Worm (Caenorhabditis elegans) whole organism, late embryonic: Measurements from ENCODE around the gene srr-6.

ENCODE experiments used
- C08G9.2 ChIP-seq: sonication (generic microtip); optimal IDR thresholded peaks from 2 replicates; lab custom pipeline; 2016; ENCODE audit warnings: mild to moderate bottlenecking, missing genetic modification characterization, moderate library complexity, missing compliant biosample characterization
- C38D4.7 ChIP-seq: fragments of 200-800 bp; sonication (Bioruptor generic); optimal IDR thresholded peaks from 2 replicates; lab custom pipeline; 2018; ENCODE audit warnings: mild to moderate bottlenecking, missing genetic modification characterization, moderate library complexity, missing compliant biosample characterization
- F13H6.1 ChIP-seq: sonication (generic microtip); optimal IDR thresholded peaks from 2 replicates; lab custom pipeline; 2016; ENCODE audit warnings: missing genetic modification characterization, missing compliant biosample characterization
- K02D7.2 ChIP-seq: sonication (generic microtip); optimal IDR thresholded peaks from 2 replicates; lab custom pipeline; 2017; ENCODE audit warnings: mild to moderate bottlenecking, missing genetic modification characterization, missing compliant biosample characterization
- K09A11.1 ChIP-seq: sonication (generic microtip); optimal IDR thresholded peaks from 2 replicates; lab custom pipeline; 2017; ENCODE audit warnings: antibody characterized with exemption, mild to moderate bottlenecking, missing genetic modification characterization, missing compliant biosample characterization; ENCODE audit not compliant: insufficient read depth
- T23F11.4 ChIP-seq: fragments of 200-800 bp; sonication (Bioruptor generic); optimal IDR thresholded peaks from 2 replicates; lab custom pipeline; 2018; ENCODE audit warnings: mild to moderate bottlenecking, missing genetic modification characterization, missing compliant biosample characterization
- ahr-1 ChIP-seq: sonication (generic microtip); optimal IDR thresholded peaks from 2 replicates; lab custom pipeline; 2016; ENCODE audit warnings: missing genetic modification characterization, missing compliant biosample characterization
- ama-1 ChIP-seq: fragments of 150-350 bp; optimal IDR thresholded peaks from 2 replicates; lab custom pipeline; 2014
- ceh-34 ChIP-seq: sonication (generic microtip); optimal IDR thresholded peaks from 2 replicates; lab custom pipeline; 2016; ENCODE audit warnings: mild to moderate bottlenecking, missing genetic modification characterization, missing compliant biosample characterization
- ceh-45 ChIP-seq: fragments of 200-800 bp; sonication (Bioruptor generic); IDR thresholded peaks from 2 replicates; pipeline ENCODE4 v1.3.6; 2022; ENCODE audit warnings: missing genetic modification reagents, missing genetic modification characterization, missing compliant biosample characterization
- ceh-6 ChIP-seq: fragments of 200-800 bp; sonication (Bioruptor generic); optimal IDR thresholded peaks from 2 replicates; lab custom pipeline; 2018; ENCODE audit warnings: mild to moderate bottlenecking, missing genetic modification characterization, missing compliant biosample characterization
- che-1 ChIP-seq: sonication (generic microtip); optimal IDR thresholded peaks from 2 replicates; lab custom pipeline; 2016; ENCODE audit warnings: mild to moderate bottlenecking, missing genetic modification characterization, missing compliant biosample characterization
- elt-2 ChIP-seq: sonication (generic microtip); optimal IDR thresholded peaks from 2 replicates; lab custom pipeline; 2016; ENCODE audit warnings: missing genetic modification reagents, missing genetic modification characterization, missing compliant biosample characterization
- elt-4 ChIP-seq: sonication (generic microtip); optimal IDR thresholded peaks from 2 replicates; lab custom pipeline; 2016; ENCODE audit warnings: missing genetic modification characterization, missing compliant biosample characterization
- ets-4 ChIP-seq: sonication (generic microtip); optimal IDR thresholded peaks from 2 replicates; lab custom pipeline; 2016; ENCODE audit warnings: missing genetic modification characterization, missing compliant biosample characterization
- fax-1 ChIP-seq: sonication (generic microtip); optimal IDR thresholded peaks from 2 replicates; lab custom pipeline; 2016; ENCODE audit warnings: missing genotype, missing genetic modification characterization, missing compliant biosample characterization
- fkh-10 ChIP-seq: fragments of 150-350 bp; optimal IDR thresholded peaks from 2 replicates; lab custom pipeline; 2014; ENCODE audit warnings: missing biosample characterization, missing genetic modification reagents, missing genetic modification characterization
- fkh-6 ChIP-seq: sonication (generic microtip); optimal IDR thresholded peaks from 2 replicates; lab custom pipeline; 2016; ENCODE audit warnings: missing genetic modification characterization, missing compliant biosample characterization
- gmeb-2 ChIP-seq: sonication (generic microtip); optimal IDR thresholded peaks from 2 replicates; lab custom pipeline; 2016; ENCODE audit warnings: missing genetic modification characterization, inconsistent platforms, missing compliant biosample characterization
- hlh-13 ChIP-seq: fragments of 200-800 bp; sonication (Bioruptor generic); optimal IDR thresholded peaks from 2 replicates; lab custom pipeline; 2018; ENCODE audit warnings: mild to moderate bottlenecking, missing genetic modification characterization, missing compliant biosample characterization
- hlh-6 ChIP-seq: sonication (generic microtip); optimal IDR thresholded peaks from 2 replicates; lab custom pipeline; 2016; ENCODE audit warnings: missing genotype, missing genetic modification characterization, missing compliant biosample characterization
- madf-2 ChIP-seq: sonication (generic microtip); optimal IDR thresholded peaks from 2 replicates; lab custom pipeline; 2017; ENCODE audit warnings: missing genetic modification characterization, missing compliant biosample characterization
- pag-3 ChIP-seq: sonication (generic microtip); optimal IDR thresholded peaks from 2 replicates; lab custom pipeline; 2016; ENCODE audit warnings: missing compliant biosample characterization, missing genetic modification characterization, borderline replicate concordance
- pax-1 ChIP-seq: fragments of 150-350 bp; optimal IDR thresholded peaks from 2 replicates; lab custom pipeline; 2014; ENCODE audit warnings: missing biosample characterization, missing genetic modification characterization
- pha-4 ChIP-seq: fragments of 150-350 bp; optimal IDR thresholded peaks from 2 replicates; lab custom pipeline; 2018; ENCODE audit warnings: missing biosample characterization, missing genetic modification reagents, missing genetic modification characterization
- pqm-1 ChIP-seq: sonication (generic microtip); optimal IDR thresholded peaks from 2 replicates; lab custom pipeline; 2016; ENCODE audit warnings: missing genetic modification characterization, missing compliant biosample characterization
- pros-1 ChIP-seq: fragments of 150-350 bp; optimal IDR thresholded peaks from 2 replicates; lab custom pipeline; 2014; ENCODE audit warnings: missing biosample characterization, missing genetic modification reagents, missing genetic modification characterization
- ref-2 ChIP-seq: sonication (generic microtip); optimal IDR thresholded peaks from 2 replicates; lab custom pipeline; 2016; ENCODE audit warnings: missing genetic modification characterization, missing compliant biosample characterization
- rnt-1 ChIP-seq: sonication (generic microtip); optimal IDR thresholded peaks from 2 replicates; lab custom pipeline; 2016; ENCODE audit warnings: missing genetic modification characterization, missing compliant biosample characterization
- sdc-2 ChIP-seq: sonication (generic microtip); optimal IDR thresholded peaks from 2 replicates; lab custom pipeline; 2016; ENCODE audit warnings: missing genotype, missing genetic modification characterization, missing compliant biosample characterization
- sox-2 ChIP-seq: fragments of 200-800 bp; sonication (Bioruptor generic); IDR thresholded peaks from 2 replicates; pipeline ENCODE4 v1.3.6; 2022; ENCODE audit warnings: missing genetic modification reagents, missing genetic modification characterization, missing compliant biosample characterization
- unc-3 ChIP-seq, 2 experiments: fragments of 200-800 bp in 1 of 2; sonication (Bioruptor generic) in 1 of 2; sonication (generic microtip) in 1 of 2; conservative IDR thresholded peaks in 1 of 2; optimal IDR thresholded peaks in 1 of 2; 2 replicates each; pipeline versions ENCODE4 v1.3.6 to Lab custom; 2016 to 2022; ENCODE audit warnings: missing compliant biosample characterization in 2 of 2, missing genetic modification characterization in 2 of 2, missing genetic modification reagents in 1 of 2
- unc-55 ChIP-seq: sonication (generic microtip); optimal IDR thresholded peaks from 2 replicates; lab custom pipeline; 2017; ENCODE audit warnings: missing biosample characterization, missing genetic modification reagents, missing genetic modification characterization
- unc-86 ChIP-seq: sonication (generic microtip); optimal IDR thresholded peaks from 2 replicates; lab custom pipeline; 2016; ENCODE audit warnings: missing genetic modification characterization, missing compliant biosample characterization
- zip-5 ChIP-seq: sonication (generic microtip); optimal IDR thresholded peaks from 2 replicates; lab custom pipeline; 2016; ENCODE audit warnings: missing genetic modification characterization, missing compliant biosample characterization
- ztf-16 ChIP-seq: sonication (generic microtip); optimal IDR thresholded peaks from 2 replicates; lab custom pipeline; 2017; ENCODE audit warnings: missing genetic modification characterization, missing compliant biosample characterization

srr-6 gene

DNA sequence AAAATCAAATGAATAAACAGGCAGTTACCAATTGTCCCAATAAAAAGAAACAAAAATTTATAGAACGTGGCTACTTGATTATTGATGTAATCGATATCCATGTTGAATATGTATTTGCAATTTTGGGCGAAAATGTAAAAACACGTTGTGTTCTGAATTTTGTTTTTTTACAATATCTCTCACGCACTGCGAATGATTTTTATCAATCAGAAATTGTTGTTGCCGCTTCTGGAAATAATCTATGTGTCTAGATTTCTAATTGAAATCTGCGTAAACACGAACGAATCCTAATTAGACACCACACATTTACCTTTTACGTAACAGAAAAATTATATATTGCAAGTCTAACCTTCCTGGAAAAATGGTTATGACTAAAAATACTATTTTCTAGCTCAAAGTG is 29.5 kb upstream of the srr-6 start, which contains the start of gene srsx-13:
Gene srsx-13 (minus strand): TSS at position 101 of the 400 bp plus-strand sequence.
- TF ChIP-seq fkh-6 (tag; lab: Kevin White, UChicago) (no peak), elt-2 (tag; lab: Kevin White, UChicago) (no peak), ceh-34 (tag; lab: Kevin White, UChicago) (no peak), unc-3 (GFP tag; conservative IDR thresholded peaks at IDR 0.05; lab: Robert Waterston, UW) (no peak), unc-3 (tag; optimal IDR thresholded peaks at IDR 0.05; lab: Kevin White, UChicago) (no peak), T23F11.4 (no peak), unc-86 (tag; lab: Kevin White, UChicago) (no peak), ceh-45 (GFP tag; lab: Robert Waterston, UW) (no peak), unc-55 (GFP tag; lab: Kevin White, UChicago) (no peak), hlh-13 (no peak), F13H6.1 (tag; lab: Kevin White, UChicago) (no peak), pha-4 (tag; lab: Kevin White, UChicago) (no peak), elt-4 (tag; lab: Kevin White, UChicago) (no peak), hlh-6 (no peak), C38D4.7 (no peak), K02D7.2 (no peak), ets-4 (tag; lab: Kevin White, UChicago) (no peak), rnt-1 (tag; lab: Kevin White, UChicago) (no peak)

DNA sequence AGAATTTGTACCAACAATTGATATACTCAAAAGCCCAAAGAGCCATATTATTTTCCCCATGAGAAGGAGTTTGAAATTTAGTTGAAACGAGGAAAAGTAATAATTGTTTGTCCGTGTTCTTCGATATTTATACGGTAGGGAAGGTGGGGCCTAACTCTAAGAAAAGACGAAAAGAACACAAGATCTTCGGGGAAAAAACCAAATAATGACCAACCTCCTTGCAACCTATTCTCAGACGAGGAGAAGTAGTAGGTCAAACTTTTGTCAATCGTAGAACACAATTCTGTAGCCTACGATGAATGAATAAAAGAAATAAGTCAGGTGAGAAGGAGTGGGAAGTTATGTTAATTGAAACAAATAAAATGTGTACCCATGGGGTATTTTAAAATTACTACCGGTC is 25.5 kb upstream of the srr-6 start, which contains the start of gene ncx-8:
Gene ncx-8 (minus strand): TSS at position 101 of the 400 bp plus-strand sequence.
- TF ChIP-seq madf-2 (tag; lab: Kevin White, UChicago) (no peak), K09A11.1 (no peak), fax-1 (tag; lab: Kevin White, UChicago) (no peak), pag-3 (tag; lab: Kevin White, UChicago) (no peak), pros-1 (no peak), ceh-34 (tag; lab: Kevin White, UChicago) (no peak), hlh-13 (no peak), pqm-1 (tag; lab: Kevin White, UChicago) (no peak), unc-3 (GFP tag; conservative IDR thresholded peaks at IDR 0.05; lab: Robert Waterston, UW) (no peak), unc-3 (tag; optimal IDR thresholded peaks at IDR 0.05; lab: Kevin White, UChicago) (no peak), sox-2 (GFP tag; lab: Robert Waterston, UW) (no peak)

DNA sequence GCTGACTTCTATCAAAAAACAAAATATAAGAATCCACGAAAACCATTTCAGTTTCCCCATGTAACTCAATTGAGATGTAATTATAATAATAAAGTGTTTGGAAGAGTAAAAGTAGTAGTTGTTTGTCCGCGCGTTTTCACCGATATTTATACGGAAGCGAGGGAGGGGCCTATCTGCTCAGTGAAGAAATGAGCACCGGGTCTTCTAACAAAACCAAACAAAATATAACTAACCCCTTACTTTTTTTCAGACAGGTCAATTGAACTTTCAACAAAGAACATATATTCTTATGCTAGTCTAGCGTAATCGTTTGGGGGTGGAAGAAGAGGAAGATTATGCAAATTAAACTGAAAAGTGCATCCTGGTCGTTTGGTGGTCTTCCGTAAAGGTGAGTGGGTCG is 17.4 kb upstream of the srr-6 start, which contains the start of gene ncx-9:
Gene ncx-9 (minus strand): TSS at position 101 of the 400 bp plus-strand sequence.
- TF ChIP-seq ceh-34 (tag; lab: Kevin White, UChicago) = no peak
- TF ChIP-seq ztf-16 (tag; lab: Kevin White, UChicago) = no peak
- no peak for TF ChIP-seq sox-2 (GFP tag; lab: Robert Waterston, UW)
- no peak for TF ChIP-seq sdc-2 (tag; lab: Kevin White, UChicago)
- no peak for TF ChIP-seq ama-1 (lab: Kevin White, UChicago)
- no peak for TF ChIP-seq ahr-1 (tag; lab: Kevin White, UChicago)
- no peak for TF ChIP-seq ref-2 (tag; lab: Kevin White, UChicago)
- no peak for TF ChIP-seq gmeb-2 (tag; lab: Kevin White, UChicago)
- TF ChIP-seq unc-55 (GFP tag; lab: Kevin White, UChicago) = no peak
- no peak for TF ChIP-seq pha-4 (tag; lab: Kevin White, UChicago)
- no peak for TF ChIP-seq che-1 (tag; lab: Kevin White, UChicago)
- no peak for TF ChIP-seq fkh-10 (GFP tag; lab: Kevin White, UChicago)
- no peak for TF ChIP-seq zip-5
- no peak for TF ChIP-seq fax-1 (tag; lab: Kevin White, UChicago)
- no peak for TF ChIP-seq C08G9.2 (tag; lab: Kevin White, UChicago)
- no peak for TF ChIP-seq pax-1 (tag; lab: Kevin White, UChicago)
- TF ChIP-seq ceh-6 (GFP tag; lab: Kevin White, UChicago) = no peak
- no peak for TF ChIP-seq K02D7.2

DNA sequence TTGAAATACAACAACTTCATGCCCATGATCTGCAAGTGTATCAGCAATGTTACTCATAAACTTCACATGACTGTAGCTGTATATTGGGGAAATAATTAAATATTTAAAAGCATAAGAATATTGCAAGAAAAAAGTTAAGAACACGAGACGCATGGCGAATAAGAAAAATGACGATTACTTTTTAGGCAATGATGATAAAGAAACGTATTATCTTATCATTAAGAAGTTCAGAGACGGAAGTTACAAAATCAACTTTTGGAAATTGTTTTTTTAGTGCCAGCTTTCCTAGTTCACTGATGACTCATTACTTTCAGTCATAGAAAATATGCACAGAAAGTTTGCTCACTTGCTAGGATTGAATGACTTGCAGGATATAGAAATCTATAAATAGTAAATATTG is 12.2 kb upstream of the srr-6 start, which contains the start of gene ugt-7:
Gene ugt-7 (minus strand): TSS at position 161 of the 400 bp plus-strand sequence.
- TF ChIP-seq fax-1 (tag; lab: Kevin White, UChicago) (no peak), rnt-1 (tag; lab: Kevin White, UChicago) (no peak), elt-2 (tag; lab: Kevin White, UChicago) (peak; percentile 11)
